Fruit fly (Drosophila melanogaster) whole organism, pupa: ENCODE data around the gene CG34253.
A peak's percentile ranks its signal among the peaks of the same experiment; 100 is the strongest.

Source experiments
- CG10348 ChIP-seq: fragments of 200-800 bp; sonication (Bioruptor generic); IDR thresholded peaks from 2 replicates; pipeline ENCODE4 v1.3.6; 2022; ENCODE audit warnings: missing biosample characterization, missing genetic modification characterization
- CG12605 ChIP-seq: fragments of 200-800 bp; sonication (Bioruptor generic); IDR thresholded peaks from 2 replicates; pipeline ENCODE4 v1.3.6; 2022; ENCODE audit warnings: missing biosample characterization, missing genetic modification characterization
- CG13204 ChIP-seq: fragments of 200-800 bp; sonication (Bioruptor generic); optimal IDR thresholded peaks from 2 replicates; lab custom pipeline; 2018; ENCODE audit warnings: missing biosample characterization, mild to moderate bottlenecking, missing genetic modification characterization, moderate library complexity
- CG14655 ChIP-seq: fragments of 200-800 bp; sonication (Bioruptor generic); optimal IDR thresholded peaks from 3 replicates; lab custom pipeline; 2017; ENCODE audit warnings: mild to moderate bottlenecking, missing biosample characterization, missing genetic modification reagents, missing genetic modification characterization
- CG15710 ChIP-seq: fragments of 200-800 bp; sonication (Bioruptor generic); optimal IDR thresholded peaks from 2 replicates; lab custom pipeline; 2018; ENCODE audit warnings: missing biosample characterization, mild to moderate bottlenecking, missing genetic modification characterization, moderate library complexity
- CG17806 ChIP-seq: fragments of 200-800 bp; sonication (Bioruptor generic); optimal IDR thresholded peaks from 2 replicates; lab custom pipeline; 2018; ENCODE audit warnings: missing biosample characterization, mild to moderate bottlenecking, missing genetic modification characterization, moderate library complexity
- CG32121 ChIP-seq: fragments of 200-800 bp; sonication (Bioruptor generic); IDR thresholded peaks from 2 replicates; pipeline ENCODE4 v1.3.6; 2022; ENCODE audit warnings: missing biosample characterization, missing genetic modification characterization
- CG34367 ChIP-seq: fragments of 200-800 bp; sonication (Bioruptor generic); optimal IDR thresholded peaks from 2 replicates; lab custom pipeline; 2018; ENCODE audit warnings: missing biosample characterization, mild to moderate bottlenecking, missing genetic modification characterization
- CG4496 ChIP-seq: fragments of 200-800 bp; sonication (Bioruptor generic); IDR thresholded peaks from 3 replicates; pipeline ENCODE4 v1.3.6; 2022; ENCODE audit warnings: missing biosample characterization, missing genetic modification characterization
- CG8159 ChIP-seq: fragments of 200-800 bp; sonication (Bioruptor generic); optimal IDR thresholded peaks from 3 replicates; lab custom pipeline; 2018; ENCODE audit warnings: missing biosample characterization, mild to moderate bottlenecking, missing genetic modification characterization, moderate library complexity
- CG8301 ChIP-seq: fragments of 200-800 bp; sonication (Bioruptor generic); optimal IDR thresholded peaks from 2 replicates; lab custom pipeline; 2018; ENCODE audit warnings: missing biosample characterization, mild to moderate bottlenecking, missing genetic modification characterization
- CG9948 ChIP-seq: fragments of 200-800 bp; sonication (Bioruptor generic); optimal IDR thresholded peaks from 2 replicates; lab custom pipeline; 2018; ENCODE audit warnings: missing biosample characterization, mild to moderate bottlenecking, missing genetic modification characterization, moderate library complexity
- D1 ChIP-seq: fragments of 200-800 bp; sonication (Bioruptor generic); optimal IDR thresholded peaks from 2 replicates; lab custom pipeline; 2018; ENCODE audit warnings: missing biosample characterization, mild to moderate bottlenecking, missing genetic modification characterization, moderate library complexity
- EcR ChIP-seq: fragments of 200-800 bp; sonication (Bioruptor generic); optimal IDR thresholded peaks from 3 replicates; lab custom pipeline; 2019; ENCODE audit warnings: missing biosample characterization, missing genetic modification characterization, mild to moderate bottlenecking, moderate library complexity, missing genetic modification reagents
- Ets98B ChIP-seq: fragments of 200-800 bp; sonication (Bioruptor generic); IDR thresholded peaks from 2 replicates; pipeline ENCODE4 v1.3.6; 2022; ENCODE audit warnings: missing biosample characterization, missing genetic modification characterization
- Pif1A ChIP-seq: fragments of 200-800 bp; sonication (Bioruptor generic); optimal IDR thresholded peaks from 3 replicates; lab custom pipeline; 2016; ENCODE audit warnings: missing biosample characterization, missing genetic modification characterization
- Pif1B ChIP-seq: fragments of 200-800 bp; sonication (Bioruptor generic); optimal IDR thresholded peaks from 3 replicates; lab custom pipeline; 2016; ENCODE audit warnings: missing biosample characterization, missing genetic modification characterization
- Snoo ChIP-seq: fragments of 200-800 bp; sonication (Bioruptor generic); optimal IDR thresholded peaks from 3 replicates; lab custom pipeline; 2017; ENCODE audit warnings: missing biosample characterization, mild to moderate bottlenecking, missing genetic modification characterization, inconsistent platforms
- fd96Ca ChIP-seq: fragments of 200-800 bp; sonication (Bioruptor generic); IDR thresholded peaks from 3 replicates; pipeline ENCODE4 v1.3.6; 2022; ENCODE audit warnings: missing biosample characterization, missing genetic modification characterization
- gl ChIP-seq: fragments of 200-800 bp; sonication (Bioruptor generic); optimal IDR thresholded peaks from 2 replicates; lab custom pipeline; 2018; ENCODE audit warnings: missing biosample characterization, mild to moderate bottlenecking, missing genetic modification characterization
- rn ChIP-seq: fragments of 200-800 bp; sonication (Bioruptor generic); IDR thresholded peaks from 2 replicates; pipeline ENCODE4 v1.3.6; 2022; ENCODE audit warnings: missing biosample characterization, missing genetic modification characterization

Gene CG34253

DNA sequence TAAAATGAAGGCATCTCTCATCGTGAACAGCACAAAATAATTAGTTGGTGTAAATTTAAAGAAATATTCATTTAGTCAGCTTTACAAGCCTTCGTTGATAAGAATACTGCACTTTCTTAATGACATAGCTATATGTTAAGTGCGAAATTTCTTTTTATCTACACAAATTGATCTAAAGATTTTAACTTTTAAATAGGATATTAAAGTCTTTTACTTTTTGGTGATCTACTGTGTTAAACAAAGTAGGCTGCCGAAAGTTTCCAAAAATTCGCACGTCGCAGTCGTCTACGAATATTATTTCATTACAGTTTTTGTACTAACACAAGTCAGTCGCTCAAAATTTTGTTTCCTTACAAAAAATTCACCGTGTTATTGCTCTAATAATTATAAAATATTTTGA lies 44.7 kb downstream of the CG34253 start, which contains the start of gene CG42393:
CG42393 (plus strand) TSS at position 301 of the 400 bp plus-strand sequence.
- TF ChIP-seq fd96Ca (GFP tag; lab: Robert Waterston, UW) (no peak), Pif1B (GFP tag; lab: Kevin White, UChicago) (no peak), Snoo (no peak), CG34367 (tag; lab: Kevin White, UChicago) (no peak), CG32121 (GFP tag; lab: Robert Waterston, UW) (no peak), CG17806 (tag; lab: Kevin White, UChicago) (no peak), CG15710 (tag; lab: Kevin White, UChicago) (no peak), CG12605 (no peak)

DNA sequence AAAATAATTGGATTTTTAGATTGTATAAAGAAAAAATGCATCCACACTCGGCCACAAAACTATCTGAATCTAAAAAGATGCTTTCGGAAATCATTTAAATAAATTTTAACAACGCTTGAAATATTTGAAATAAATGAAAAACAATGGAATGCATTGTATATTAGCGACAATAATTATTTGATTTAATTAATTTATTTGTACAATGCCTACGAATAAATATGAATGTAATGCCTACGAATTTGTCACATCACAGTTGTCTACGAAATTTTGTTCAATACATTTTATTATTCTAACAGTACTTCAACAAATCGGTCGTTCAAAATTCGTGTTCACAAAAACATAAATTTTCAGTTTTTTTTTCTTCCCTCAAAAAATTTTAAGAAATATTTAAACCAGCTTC lies 47.1 kb downstream of the CG34253 start, which contains the start of gene CG32192:
CG32192 (plus strand) TSS at position 301 of the 400 bp plus-strand sequence.
- no peak for TF ChIP-seq Ets98B (GFP tag; lab: Robert Waterston, UW)
- no peak for TF ChIP-seq Pif1B (GFP tag; lab: Kevin White, UChicago)
- no peak for TF ChIP-seq CG15710 (tag; lab: Kevin White, UChicago)
- TF ChIP-seq CG12605: no peak
- TF ChIP-seq fd96Ca (GFP tag; lab: Robert Waterston, UW): no peak
- no peak for TF ChIP-seq CG13204 (GFP tag; lab: Kevin White, UChicago)
- TF ChIP-seq gl: no peak

DNA sequence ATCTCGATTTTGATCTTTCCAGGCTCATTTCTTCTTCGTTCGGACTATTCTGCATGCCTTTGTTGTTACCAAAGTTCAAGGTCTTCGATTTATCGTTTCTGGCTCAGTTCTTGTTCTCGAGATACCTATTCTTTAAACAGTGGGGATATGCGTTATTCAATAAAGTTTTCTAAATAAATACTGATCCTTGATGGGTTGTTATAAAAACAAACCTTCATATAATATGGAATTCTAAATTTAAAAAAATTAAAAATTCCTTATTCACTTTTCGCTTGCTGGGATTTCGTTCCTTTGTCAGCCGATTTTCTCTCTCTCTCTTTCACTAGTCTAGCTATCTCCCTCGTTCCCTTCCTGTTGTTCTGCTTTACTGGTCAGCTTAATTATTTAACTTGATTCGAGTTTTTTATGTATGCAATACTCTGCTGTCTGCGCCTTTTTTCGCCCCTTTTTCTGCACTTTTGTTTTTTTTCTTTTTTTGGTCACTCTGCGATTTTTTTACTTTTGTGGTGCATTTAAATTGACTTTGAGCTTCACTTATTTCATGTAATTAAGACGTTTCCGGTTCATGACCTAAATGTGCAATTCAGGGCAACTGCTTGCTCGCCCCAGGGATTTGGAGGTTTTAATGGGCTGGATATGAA lies 48.9 kb downstream of the CG34253 start:
- TF ChIP-seq CG9948: peak; percentile 50
- peak; percentile 34 for TF ChIP-seq D1
- TF ChIP-seq gl: peak; percentile 50
- TF ChIP-seq CG8301 (tag; lab: Kevin White, UChicago): no peak
- peak; percentile 74 for TF ChIP-seq EcR (GFP tag; lab: Kevin White, UChicago)
- peak; percentile 68 for TF ChIP-seq CG8159
- TF ChIP-seq CG17806 (tag; lab: Kevin White, UChicago): peak; percentile 67
- TF ChIP-seq CG13204 (GFP tag; lab: Kevin White, UChicago): peak; percentile 28
- TF ChIP-seq CG34367 (tag; lab: Kevin White, UChicago): peak; percentile 37
- peak; percentile 63 for TF ChIP-seq CG15710 (tag; lab: Kevin White, UChicago)
- TF ChIP-seq CG32121 (GFP tag; lab: Robert Waterston, UW): no peak
- no peak for TF ChIP-seq fd96Ca (GFP tag; lab: Robert Waterston, UW)
- no peak for TF ChIP-seq CG14655 (GFP tag; lab: Kevin White, UChicago)
- TF ChIP-seq CG12605: no peak; the same call in 1 of the 2 replicates

DNA sequence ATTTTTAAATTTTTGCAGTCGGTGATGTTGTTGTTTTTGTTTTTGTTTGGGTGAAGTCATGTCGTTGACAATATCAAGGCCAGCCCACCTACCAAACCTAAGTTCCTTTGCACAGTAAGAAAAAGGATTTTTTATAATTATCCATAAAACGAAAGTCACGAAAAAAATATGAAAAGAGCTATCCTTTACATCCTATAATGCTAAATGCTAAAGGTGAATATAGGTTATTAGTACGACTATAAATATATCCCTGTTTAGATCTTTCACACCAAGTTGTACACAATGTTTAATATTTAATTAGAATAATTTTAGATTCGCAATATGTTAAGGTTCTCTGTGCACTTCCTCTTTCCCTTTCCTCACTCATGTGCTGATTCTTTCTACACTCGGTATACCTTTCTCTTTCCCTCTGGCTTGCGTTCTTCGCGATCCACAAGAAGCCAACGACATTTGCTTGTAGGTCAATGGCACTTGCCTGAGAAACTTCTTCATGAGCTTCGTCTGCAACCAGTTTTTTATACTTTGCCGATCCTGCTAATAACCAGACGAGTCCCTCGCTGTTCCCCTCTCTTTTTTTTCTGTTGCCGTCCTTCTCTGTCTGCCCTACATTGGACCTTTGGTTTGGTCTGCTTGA lies 49.5 kb downstream of the CG34253 start:
- peak; percentile 93 for TF ChIP-seq CG15710 (tag; lab: Kevin White, UChicago)
- TF ChIP-seq Pif1A (GFP tag; lab: Kevin White, UChicago): peak; percentile 76
- no peak for TF ChIP-seq CG10348 (GFP tag; lab: Robert Waterston, UW)
- no peak for TF ChIP-seq fd96Ca (GFP tag; lab: Robert Waterston, UW)
- peak; percentile 87 for TF ChIP-seq Snoo
- no peak for TF ChIP-seq Ets98B (GFP tag; lab: Robert Waterston, UW)
- TF ChIP-seq CG4496: no peak
- TF ChIP-seq Pif1B (GFP tag; lab: Kevin White, UChicago): peak; percentile 68
- TF ChIP-seq D1: peak; percentile 86
- TF ChIP-seq CG17806 (tag; lab: Kevin White, UChicago): peak; percentile 93
- TF ChIP-seq CG9948: peak; percentile 94
- peak; percentile 69 for TF ChIP-seq CG14655 (GFP tag; lab: Kevin White, UChicago)
- peak; percentile 67 for TF ChIP-seq gl
- peak; percentile 43 for TF ChIP-seq CG8301 (tag; lab: Kevin White, UChicago)
- no peak for TF ChIP-seq CG32121 (GFP tag; lab: Robert Waterston, UW)
- no peak for TF ChIP-seq CG12605
- TF ChIP-seq CG13204 (GFP tag; lab: Kevin White, UChicago): peak; percentile 45
- TF ChIP-seq EcR (GFP tag; lab: Kevin White, UChicago): peak; percentile 99
- TF ChIP-seq CG8159: peak; percentile 93
- TF ChIP-seq CG34367 (tag; lab: Kevin White, UChicago): peak; percentile 88
- no peak for TF ChIP-seq rn (GFP tag; lab: Robert Waterston, UW)
- TF ChIP-seq, all 21 proteins: peak for 14

DNA sequence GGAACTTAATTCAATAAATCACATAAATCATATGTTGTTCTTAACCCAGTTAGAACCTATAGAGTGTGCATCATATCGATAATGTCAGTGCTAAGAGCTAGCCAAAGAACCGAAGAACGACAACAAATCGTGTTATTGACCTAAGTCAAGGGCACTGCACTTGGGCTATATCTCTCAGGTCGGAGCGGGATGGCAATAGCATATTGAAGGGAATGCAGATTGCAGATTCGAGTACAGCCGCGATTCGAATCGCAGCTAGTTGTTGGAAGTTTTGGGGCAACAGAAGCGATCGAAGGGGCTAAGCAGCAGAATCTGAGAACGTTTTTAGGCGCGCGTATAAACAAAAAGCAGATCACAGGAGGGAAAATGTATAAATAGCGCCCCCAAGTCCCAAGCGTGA lies 50.1 kb downstream of the CG34253 start:
- TF ChIP-seq Pif1A (GFP tag; lab: Kevin White, UChicago) (no peak), EcR (GFP tag; lab: Kevin White, UChicago) (peak; percentile 97)
